Worm (Caenorhabditis elegans): ENCODE results near the gene Y57G11C.1130.

DNA sequence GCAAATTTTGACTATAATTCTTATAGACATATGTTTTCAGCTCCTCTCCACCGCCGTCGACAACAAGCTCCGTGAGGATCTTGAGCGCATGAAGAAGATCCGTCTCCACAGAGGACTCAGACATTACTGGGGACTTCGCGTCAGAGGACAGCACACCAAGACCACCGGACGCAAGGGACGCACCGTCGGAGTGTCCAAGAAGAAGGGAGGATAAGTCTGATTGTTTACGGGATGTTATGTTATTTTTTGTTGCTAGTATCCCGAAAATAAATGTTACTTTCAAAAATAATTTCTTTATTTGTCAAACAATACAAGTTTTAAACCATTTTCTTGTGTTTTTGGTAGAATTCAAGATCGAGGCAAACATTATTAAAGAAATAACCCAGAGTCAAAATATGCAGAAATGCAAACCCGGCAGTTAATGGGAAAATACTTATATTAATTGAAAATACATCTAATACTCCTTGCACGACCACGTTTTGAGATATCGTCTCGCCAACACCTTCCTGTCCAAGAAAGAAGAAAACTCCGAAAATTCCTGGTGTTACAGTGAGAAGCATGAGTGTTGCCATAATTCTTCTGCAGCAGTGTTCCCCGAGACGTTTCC lies 43.9 kb downstream of the Y57G11C.1130 start:
- no peak for TF ChIP-seq fos-1 (tag; optimal IDR thresholded peaks at IDR 0.05)
- no peak for TF ChIP-seq lin-13 (GFP tag; optimal IDR thresholded peaks at IDR 0.05)
- no peak for TF ChIP-seq tlp-1 (tag; optimal IDR thresholded peaks at IDR 0.05)
- TF ChIP-seq jun-1 (tag; optimal IDR thresholded peaks at IDR 0.05), result no peak
- TF ChIP-seq ztf-11 (tag; optimal IDR thresholded peaks at IDR 0.05), result no peak
- no peak for TF ChIP-seq ets-5 (GFP tag; IDR thresholded peaks at IDR 0.05)
- TF ChIP-seq aha-1 (tag; optimal IDR thresholded peaks at IDR 0.05), result no peak
- TF ChIP-seq nhr-76 (tag; optimal IDR thresholded peaks at IDR 0.05), result no peak
- no peak for TF ChIP-seq unc-86 (tag; optimal IDR thresholded peaks at IDR 0.05)
- TF ChIP-seq dpl-1 (GFP tag; optimal IDR thresholded peaks at IDR 0.05), result no peak
- TF ChIP-seq zag-1 (tag; optimal IDR thresholded peaks at IDR 0.05), result no peak
- no peak for TF ChIP-seq alr-1 (tag; optimal IDR thresholded peaks at IDR 0.05; ENCODE audit: borderline replicate concordance)
